Worm (Caenorhabditis elegans): Measurements from ENCODE around the gene Y46G5A.34.

Gene Y46G5A.34

DNA sequence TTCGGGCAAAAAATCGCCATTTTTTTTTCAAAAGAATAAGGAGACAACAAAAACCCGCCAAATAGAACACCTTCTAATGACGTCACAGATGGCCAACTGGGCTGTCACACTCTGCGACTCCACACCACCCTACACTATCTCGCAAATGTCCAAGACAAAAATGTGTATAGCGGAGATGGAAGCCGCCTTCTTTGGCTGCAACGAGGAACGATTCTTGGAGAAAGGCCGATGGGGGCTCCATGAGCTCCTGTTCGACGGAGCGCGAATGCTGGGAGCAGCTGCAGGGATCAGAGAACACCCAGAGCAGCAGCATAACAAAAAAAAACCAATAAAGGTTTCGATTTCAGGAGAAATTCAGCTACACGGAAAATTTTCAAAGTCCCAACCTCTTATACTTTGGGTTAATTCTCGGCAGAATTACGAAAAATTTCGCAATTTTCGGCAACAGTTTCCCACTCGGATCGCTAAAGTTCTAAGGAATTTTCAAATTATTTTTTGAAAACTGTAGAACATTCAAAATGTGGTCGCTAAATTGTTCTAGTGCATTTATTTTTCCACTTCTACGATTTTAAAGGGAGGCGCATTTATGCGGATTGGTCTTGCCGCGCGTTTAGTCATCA, 29.4 kb downstream of the Y46G5A.34 start:
- no peak for TF ChIP-seq ztf-23 (GFP tag; IDR thresholded peaks at IDR 0.05)
- TF ChIP-seq ref-1 (GFP tag; conservative IDR thresholded peaks at IDR 0.05): no peak
- no peak for TF ChIP-seq klf-2 (GFP tag; conservative IDR thresholded peaks at IDR 0.05)
- TF ChIP-seq T22C8.4 (GFP tag; IDR thresholded peaks at IDR 0.05): no peak
- no peak for TF ChIP-seq med-1 (GFP tag; optimal IDR thresholded peaks at IDR 0.05; ENCODE audit: insufficient read depth)
- TF ChIP-seq tab-1 (GFP tag; IDR thresholded peaks at IDR 0.05): no peak
- TF ChIP-seq flt-1 (GFP tag; IDR thresholded peaks at IDR 0.05): no peak
- TF ChIP-seq cog-1 (tag; optimal IDR thresholded peaks at IDR 0.05): no peak
- TF ChIP-seq ztf-29 (GFP tag; IDR thresholded peaks at IDR 0.05): no peak

DNA sequence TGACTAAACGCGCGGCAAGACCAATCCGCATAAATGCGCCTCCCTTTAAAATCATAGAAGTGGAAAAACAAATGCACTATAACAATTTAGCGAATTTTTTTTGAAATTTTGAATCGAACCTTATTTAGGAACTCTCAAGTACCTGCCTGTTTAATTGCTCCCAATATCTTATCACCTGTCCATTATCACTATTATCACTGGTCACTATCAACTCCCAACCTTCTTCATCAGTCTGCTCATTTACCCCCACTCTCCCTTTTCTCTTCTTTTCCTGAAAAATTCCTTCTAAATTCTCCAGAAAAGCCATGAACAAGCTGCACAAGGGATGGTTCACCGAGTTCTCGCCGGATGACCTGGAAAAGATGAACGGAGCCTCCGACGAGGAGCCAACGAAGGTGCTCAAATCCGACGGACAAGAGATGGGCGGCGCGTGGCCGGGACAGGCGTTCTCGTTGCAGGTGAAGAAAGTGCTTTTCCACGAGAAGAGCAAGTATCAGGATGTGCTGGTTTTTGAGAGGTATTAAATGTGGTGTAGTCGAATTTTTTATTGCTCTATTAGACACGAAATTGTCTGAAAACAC, 30.2 kb downstream of the Y46G5A.34 start, which contains the start of gene spds-1:
spds-1 (plus strand) TSS at position 298 of the 581 bp plus-strand sequence.
- TF ChIP-seq flt-1 (GFP tag; IDR thresholded peaks at IDR 0.05) (no peak), ref-1 (GFP tag; conservative IDR thresholded peaks at IDR 0.05) (no peak), cog-1 (tag; optimal IDR thresholded peaks at IDR 0.05) (no peak), ztf-23 (GFP tag; IDR thresholded peaks at IDR 0.05) (no peak), tab-1 (GFP tag; IDR thresholded peaks at IDR 0.05) (no peak), klf-2 (GFP tag; conservative IDR thresholded peaks at IDR 0.05) (no peak), T22C8.4 (GFP tag; IDR thresholded peaks at IDR 0.05) (no peak), ztf-29 (GFP tag; IDR thresholded peaks at IDR 0.05) (no peak), med-1 (GFP tag; optimal IDR thresholded peaks at IDR 0.05; ENCODE audit: insufficient read depth) (no peak)

DNA sequence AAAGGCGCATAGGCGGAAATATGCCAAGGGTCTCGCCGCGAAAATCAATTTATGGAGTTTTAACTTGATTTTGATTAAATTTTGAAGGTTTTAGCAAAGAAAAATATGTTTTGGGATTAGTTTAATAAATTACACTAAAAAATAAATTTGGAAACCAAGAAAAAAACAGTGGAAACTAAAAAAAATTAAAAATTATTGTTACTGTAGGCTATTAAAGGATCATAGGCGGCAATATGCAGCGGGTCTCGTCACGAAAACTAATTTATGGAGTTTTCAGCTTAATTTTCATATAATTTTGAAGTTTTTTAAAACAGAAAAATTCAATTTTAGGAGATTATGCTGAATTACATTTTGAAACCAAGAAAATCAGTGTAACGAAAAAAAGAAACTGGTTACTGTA, 32.3 kb downstream of the Y46G5A.34 start:
- TF ChIP-seq med-1 (GFP tag; optimal IDR thresholded peaks at IDR 0.05; ENCODE audit: insufficient read depth): no peak
- TF ChIP-seq flt-1 (GFP tag; IDR thresholded peaks at IDR 0.05): no peak
- TF ChIP-seq T22C8.4 (GFP tag; IDR thresholded peaks at IDR 0.05): no peak
- TF ChIP-seq ztf-23 (GFP tag; IDR thresholded peaks at IDR 0.05): no peak
- TF ChIP-seq ref-1 (GFP tag; conservative IDR thresholded peaks at IDR 0.05): no peak

DNA sequence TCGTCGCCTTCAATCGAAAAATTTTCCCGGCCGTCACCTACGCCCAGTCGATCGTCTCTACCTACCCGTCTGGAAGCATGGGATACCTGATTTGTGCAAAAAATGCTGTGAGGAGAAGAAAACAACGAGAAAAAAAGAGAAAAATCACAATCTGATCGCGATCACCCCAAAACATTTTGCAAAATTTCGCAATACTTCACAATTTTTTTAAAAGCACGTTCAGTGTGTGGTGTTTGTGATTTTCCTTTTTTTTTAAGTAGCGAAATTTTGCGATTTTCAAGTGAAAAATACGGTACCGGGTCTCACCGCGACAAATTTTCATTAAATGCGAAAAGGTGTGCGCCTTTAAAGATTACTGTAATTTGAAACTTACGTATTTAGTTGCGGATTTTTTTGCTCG, 33.2 kb downstream of the Y46G5A.34 start:
- TF ChIP-seq ref-1 (GFP tag; conservative IDR thresholded peaks at IDR 0.05) (no peak), tab-1 (GFP tag; IDR thresholded peaks at IDR 0.05) (no peak), ztf-29 (GFP tag; IDR thresholded peaks at IDR 0.05) (no peak), T22C8.4 (GFP tag; IDR thresholded peaks at IDR 0.05) (no peak), flt-1 (GFP tag; IDR thresholded peaks at IDR 0.05) (no peak), cog-1 (tag; optimal IDR thresholded peaks at IDR 0.05) (no peak), med-1 (GFP tag; optimal IDR thresholded peaks at IDR 0.05; ENCODE audit: insufficient read depth) (no peak), ztf-23 (GFP tag; IDR thresholded peaks at IDR 0.05) (no peak), klf-2 (GFP tag; conservative IDR thresholded peaks at IDR 0.05) (no peak)

DNA sequence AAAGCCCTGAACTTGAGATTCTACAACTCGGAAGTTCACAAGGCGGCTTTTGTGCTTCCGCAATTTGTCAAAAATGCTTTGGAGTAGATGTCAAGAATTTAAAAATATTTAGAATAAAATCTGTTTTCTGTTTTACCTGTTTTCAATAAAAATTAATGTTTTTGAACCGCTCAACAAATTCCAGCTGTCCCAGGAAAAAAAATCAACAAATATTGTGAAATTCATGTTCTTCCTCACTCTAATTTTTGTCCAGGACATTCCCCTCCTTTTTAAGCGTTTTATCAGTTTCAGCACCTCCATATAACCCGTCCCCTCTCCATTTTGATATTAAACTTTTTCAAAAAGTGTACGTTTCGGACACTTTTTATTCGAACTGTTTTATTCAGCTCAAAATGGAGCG, 34.2 kb downstream of the Y46G5A.34 start, which contains the start of gene Y46G5A.20:
Y46G5A.20 (plus strand) TSS at position 301 of the 400 bp plus-strand sequence.
- TF ChIP-seq cog-1 (tag; optimal IDR thresholded peaks at IDR 0.05) (no peak), ztf-23 (GFP tag; IDR thresholded peaks at IDR 0.05) (no peak), T22C8.4 (GFP tag; IDR thresholded peaks at IDR 0.05) (no peak), klf-2 (GFP tag; conservative IDR thresholded peaks at IDR 0.05) (no peak), flt-1 (GFP tag; IDR thresholded peaks at IDR 0.05) (no peak), ztf-29 (GFP tag; IDR thresholded peaks at IDR 0.05) (no peak), ref-1 (GFP tag; conservative IDR thresholded peaks at IDR 0.05) (no peak), tab-1 (GFP tag; IDR thresholded peaks at IDR 0.05) (no peak), med-1 (GFP tag; optimal IDR thresholded peaks at IDR 0.05; ENCODE audit: insufficient read depth) (no peak)

DNA sequence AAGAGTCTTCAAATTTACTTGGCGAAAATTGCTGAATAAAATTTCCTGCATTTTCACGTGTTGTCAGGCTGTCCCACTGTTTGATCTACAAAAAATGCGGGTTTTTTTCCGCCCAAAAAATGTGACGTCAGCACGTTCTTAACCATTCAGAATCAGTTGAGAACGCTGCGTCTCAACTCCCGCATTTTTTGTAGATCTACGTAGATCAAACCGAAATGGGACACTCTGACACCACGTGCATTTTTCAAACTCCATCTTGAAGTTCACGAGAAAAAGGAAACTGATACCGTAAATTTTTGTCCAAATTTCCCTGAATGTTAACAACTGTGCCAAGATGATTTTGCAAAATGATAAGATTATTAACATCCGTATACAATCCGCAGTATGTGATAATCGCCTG, 36.8 kb downstream of the Y46G5A.34 start:
- TF ChIP-seq ztf-23 (GFP tag; IDR thresholded peaks at IDR 0.05): no peak
- TF ChIP-seq cog-1 (tag; optimal IDR thresholded peaks at IDR 0.05): no peak
- no peak for TF ChIP-seq med-1 (GFP tag; optimal IDR thresholded peaks at IDR 0.05; ENCODE audit: insufficient read depth)

DNA sequence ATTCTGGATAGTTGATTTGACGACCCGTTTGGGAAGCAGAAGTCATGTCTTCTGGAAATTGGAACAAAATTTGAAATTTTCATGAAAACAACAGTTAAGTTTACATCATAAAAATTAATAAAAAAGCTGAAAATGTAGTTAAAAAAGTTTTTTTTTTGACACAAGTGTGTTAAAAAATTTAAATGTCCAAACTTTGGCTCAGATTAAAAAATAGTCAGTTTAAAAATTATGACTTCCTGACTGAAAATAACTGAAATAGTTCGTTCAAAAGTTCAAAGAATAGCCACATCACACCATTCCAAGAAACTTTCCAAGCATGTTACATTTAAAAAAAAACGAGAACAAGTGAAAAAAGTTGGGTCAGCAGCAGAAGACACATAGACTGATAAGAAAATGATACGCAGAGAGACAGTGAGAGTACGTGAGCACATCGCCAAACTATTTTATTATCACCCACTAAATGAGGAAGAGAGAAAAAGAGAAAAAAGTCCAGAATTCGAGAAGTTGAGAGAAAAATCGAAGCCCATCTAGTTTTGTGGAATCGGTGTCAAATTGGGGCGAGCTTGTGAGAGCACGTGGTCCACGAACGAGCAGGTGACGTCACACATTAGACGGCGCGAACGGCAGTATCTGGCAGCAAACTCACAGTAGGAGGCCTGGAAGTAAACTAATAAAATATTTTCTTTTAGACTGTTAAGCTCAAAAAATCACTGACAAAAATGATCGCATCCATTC, 40.1 kb downstream of the Y46G5A.34 start, which contains the start of gene acl-7:
acl-7 (minus strand) TSS at position 51 of the 735 bp plus-strand sequence.
- TF ChIP-seq flt-1 (GFP tag; IDR thresholded peaks at IDR 0.05) (no peak), ztf-23 (GFP tag; IDR thresholded peaks at IDR 0.05) (no peak), klf-2 (GFP tag; conservative IDR thresholded peaks at IDR 0.05) (no peak), ztf-29 (GFP tag; IDR thresholded peaks at IDR 0.05) (no peak), cog-1 (tag; optimal IDR thresholded peaks at IDR 0.05) (no peak), tab-1 (GFP tag; IDR thresholded peaks at IDR 0.05) (no peak), med-1 (GFP tag; optimal IDR thresholded peaks at IDR 0.05; ENCODE audit: insufficient read depth) (no peak), T22C8.4 (GFP tag; IDR thresholded peaks at IDR 0.05) (no peak), ref-1 (GFP tag; conservative IDR thresholded peaks at IDR 0.05) (no peak)

DNA sequence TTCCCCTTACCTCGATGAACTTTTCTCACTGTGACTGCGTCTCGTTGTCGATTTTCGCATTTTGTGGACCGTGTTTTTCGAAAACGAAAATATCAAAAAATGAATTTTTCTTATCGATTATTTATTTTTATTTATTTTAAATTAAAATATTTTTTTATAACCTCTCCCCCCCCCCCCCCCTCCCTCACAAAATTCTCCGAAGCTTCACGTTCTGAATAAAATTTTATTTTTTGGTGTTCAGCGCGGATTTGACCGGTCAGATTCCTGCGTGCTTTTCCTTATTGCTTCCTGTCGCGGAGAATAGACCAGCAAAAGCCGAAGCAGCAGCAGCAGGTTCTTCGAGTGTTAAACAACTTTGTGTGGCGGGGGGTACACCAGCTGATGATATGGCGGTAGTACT, 42.0 kb downstream of the Y46G5A.34 start, which contains the start of gene Y46G5A.22:
Y46G5A.22 (minus strand) TSS at position 101 of the 400 bp plus-strand sequence.
- TF ChIP-seq ztf-23 (GFP tag; IDR thresholded peaks at IDR 0.05) (no peak), med-1 (GFP tag; optimal IDR thresholded peaks at IDR 0.05; ENCODE audit: insufficient read depth) (no peak), T22C8.4 (GFP tag; IDR thresholded peaks at IDR 0.05) (no peak), klf-2 (GFP tag; conservative IDR thresholded peaks at IDR 0.05) (no peak), ref-1 (GFP tag; conservative IDR thresholded peaks at IDR 0.05) (no peak), flt-1 (GFP tag; IDR thresholded peaks at IDR 0.05) (no peak), cog-1 (tag; optimal IDR thresholded peaks at IDR 0.05) (no peak), ztf-29 (GFP tag; IDR thresholded peaks at IDR 0.05) (no peak), tab-1 (GFP tag; IDR thresholded peaks at IDR 0.05) (no peak)

DNA sequence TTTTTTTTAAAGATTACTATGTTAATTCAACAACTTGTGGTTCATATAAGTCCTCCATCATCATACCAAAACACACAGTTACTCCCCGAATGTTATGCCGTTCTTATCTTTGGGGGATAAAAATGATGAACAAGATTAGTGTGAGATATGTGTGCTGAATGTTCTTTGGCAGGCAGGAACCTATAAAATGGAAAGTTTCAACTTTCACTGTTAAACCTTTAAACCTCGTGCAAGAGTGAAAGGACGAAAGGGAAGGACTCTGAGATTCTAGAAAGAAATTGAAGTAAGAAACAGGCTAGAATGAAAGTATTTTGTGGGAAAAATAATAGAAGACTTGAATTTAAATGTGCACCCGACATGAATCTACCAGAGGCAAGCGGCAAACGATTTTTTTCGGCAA, 43.5 kb downstream of the Y46G5A.34 start:
- TF ChIP-seq med-1 (GFP tag; optimal IDR thresholded peaks at IDR 0.05; ENCODE audit: insufficient read depth) (no peak), cog-1 (tag; optimal IDR thresholded peaks at IDR 0.05) (no peak)
